Fruit fly (Drosophila melanogaster) whole organism, wandering third instar larva: ENCODE data around the gene CG2698.
A peak's percentile ranks its signal among the peaks of the same experiment; 100 is the strongest.
"Not testable (repeated sequence)": the region's sequence is repeated elsewhere in the genome, so short reads cannot be mapped to it uniquely, and the experiment has no call there.

Experiments
- CG9705 ChIP-seq: fragments of 200-800 bp; sonication (Bioruptor generic); optimal IDR thresholded peaks from 2 replicates; lab custom pipeline; 2018; ENCODE audit warnings: missing biosample characterization, mild to moderate bottlenecking, missing genetic modification characterization
- Dif ChIP-seq: fragments of 200-275, 200-300 bp; sonication (Bioruptor generic); optimal IDR thresholded peaks from 2 replicates; lab custom pipeline; 2018; ENCODE audit warnings: missing biosample characterization, missing genetic modification characterization; ENCODE audit not compliant: partially characterized antibody
- Hnf4 ChIP-seq: fragments of 200-800 bp; sonication (Bioruptor generic); optimal IDR thresholded peaks from 2 replicates; lab custom pipeline; 2016; ENCODE audit warnings: missing biosample characterization, mild to moderate bottlenecking, missing genetic modification characterization
- Hr78 ChIP-seq: fragments of >200 bp; optimal IDR thresholded peaks from 2 replicates; lab custom pipeline; 2017; ENCODE audit warnings: missing biosample characterization, missing genetic modification characterization
- Jra ChIP-seq: sonication (Bioruptor generic); optimal IDR thresholded peaks from 2 replicates; lab custom pipeline; 2016; ENCODE audit warnings: missing biosample characterization, missing genetic modification characterization
- Myc ChIP-seq: fragments of >200 bp; optimal IDR thresholded peaks from 2 replicates; lab custom pipeline; 2017
- N ChIP-seq: fragments of >200 bp; optimal IDR thresholded peaks from 2 replicates; lab custom pipeline; 2018; ENCODE audit warnings: missing biosample characterization, missing external identifiers, missing genetic modification characterization
- OdsH ChIP-seq: fragments of 200-800 bp; sonication (Bioruptor generic); optimal IDR thresholded peaks from 2 replicates; lab custom pipeline; 2016; ENCODE audit warnings: missing biosample characterization, mild to moderate bottlenecking, missing genetic modification characterization
- Sp1 ChIP-seq: fragments of 200-800 bp; sonication (Bioruptor generic); optimal IDR thresholded peaks from 3 replicates; lab custom pipeline; 2019; ENCODE audit warnings: missing biosample characterization, mild to moderate bottlenecking, missing genetic modification characterization, moderate library complexity
- Vsx2 ChIP-seq: fragments of 200-300, 225-300 bp; sonication (Bioruptor generic); optimal IDR thresholded peaks from 2 replicates; lab custom pipeline; 2018; ENCODE audit warnings: missing biosample characterization, missing genetic modification characterization; ENCODE audit not compliant: partially characterized antibody
- br ChIP-seq: fragments of 200-800 bp; sonication (Bioruptor generic); optimal IDR thresholded peaks from 2 replicates; lab custom pipeline; 2016; ENCODE audit warnings: missing biosample characterization, missing genetic modification characterization
- ey ChIP-seq: fragments of 200-800 bp; sonication (Bioruptor generic); optimal IDR thresholded peaks from 2 replicates; lab custom pipeline; 2016; ENCODE audit warnings: missing biosample characterization, missing genetic modification characterization
- foxo ChIP-seq, 2 experiments: fragments of 200-800 bp; sonication (Bioruptor generic); optimal IDR thresholded peaks; 2 replicates in 1 of 2; 3 replicates in 1 of 2; lab custom pipeline; 2016 to 2017; ENCODE audit warnings: missing biosample characterization in 2 of 2, missing genetic modification characterization in 2 of 2
- fru ChIP-seq: fragments of 200-800 bp; sonication (Bioruptor generic); optimal IDR thresholded peaks from 3 replicates; lab custom pipeline; 2016; ENCODE audit warnings: missing biosample characterization, mild to moderate bottlenecking, missing genetic modification characterization
- h ChIP-seq: fragments of 200-800 bp; sonication (Bioruptor generic); optimal IDR thresholded peaks from 3 replicates; lab custom pipeline; 2016; ENCODE audit warnings: missing biosample characterization, mild to moderate bottlenecking, missing genetic modification characterization
- jim ChIP-seq: fragments of 175-275, 200-325 bp; sonication (Bioruptor generic); optimal IDR thresholded peaks from 2 replicates; lab custom pipeline; 2016; ENCODE audit warnings: missing biosample characterization, mild to moderate bottlenecking, missing genetic modification characterization
- lola ChIP-seq: fragments of >200 bp; optimal IDR thresholded peaks from 2 replicates; lab custom pipeline; 2017; ENCODE audit warnings: missing biosample characterization, missing genetic modification characterization
- rgr ChIP-seq: fragments of 200-800 bp; sonication (Bioruptor generic); optimal IDR thresholded peaks from 3 replicates; lab custom pipeline; 2016; ENCODE audit warnings: missing biosample characterization, mild to moderate bottlenecking, missing genetic modification characterization
- woc ChIP-seq: sonication (Bioruptor generic); optimal IDR thresholded peaks from 2 replicates; lab custom pipeline; 2016; ENCODE audit warnings: missing biosample characterization, mild to moderate bottlenecking, missing genetic modification characterization

Gene CG2698

DNA sequence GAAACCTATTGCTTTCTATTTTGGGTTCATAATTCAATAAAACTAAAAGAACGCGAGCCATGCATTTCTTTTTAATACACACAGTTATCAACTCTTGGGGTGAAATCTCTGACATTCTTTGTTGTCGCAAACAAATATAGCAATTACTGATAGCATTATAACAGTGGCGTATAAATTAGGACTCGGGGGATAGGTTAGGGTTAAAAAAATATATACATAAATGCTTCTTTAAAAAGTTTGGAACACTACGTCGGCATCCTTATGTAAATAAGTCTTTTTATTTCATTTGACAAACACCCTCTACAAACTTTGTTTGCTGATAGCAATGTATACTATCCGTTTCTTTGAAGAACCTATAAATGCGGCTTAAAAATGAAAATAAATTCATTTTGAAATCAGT is 39.5 kb downstream of the CG2698 start, which contains the start of gene CG43060:
Gene CG43060 (plus strand): TSS at position 382 of the 400 bp plus-strand sequence.
- no peak for TF ChIP-seq jim (GFP tag; lab: Kevin White, UChicago)
- TF ChIP-seq Vsx2 (GFP tag; lab: Kevin White, UChicago) = no peak
- TF ChIP-seq h (GFP tag; lab: Kevin White, UChicago) = peak; percentile 11
- no peak for TF ChIP-seq Hnf4
- TF ChIP-seq ey (GFP tag; lab: Kevin White, UChicago) = peak; percentile 16
- no peak for TF ChIP-seq Hr78 (GFP tag; lab: Kevin White, UChicago)
- peak; percentile 16 for TF ChIP-seq fru (GFP tag; lab: Kevin White, UChicago)
- TF ChIP-seq CG9705 (GFP tag; lab: Kevin White, UChicago) = no peak
- no peak for TF ChIP-seq lola (GFP tag; lab: Kevin White, UChicago)
- TF ChIP-seq foxo (GFP tag; optimal IDR thresholded peaks at IDR 0.05; lab: Kevin White, UChicago) = peak in 1 of 2 experiments; percentile 27
- no peak for TF ChIP-seq Jra
- peak; percentile 38 for TF ChIP-seq rgr (GFP tag; lab: Kevin White, UChicago)
- TF ChIP-seq N (GFP tag; lab: Kevin White, UChicago) = no peak
- no peak for TF ChIP-seq Sp1
- TF ChIP-seq woc (GFP tag; lab: Kevin White, UChicago) = no peak
- TF ChIP-seq OdsH = peak; percentile 10

DNA sequence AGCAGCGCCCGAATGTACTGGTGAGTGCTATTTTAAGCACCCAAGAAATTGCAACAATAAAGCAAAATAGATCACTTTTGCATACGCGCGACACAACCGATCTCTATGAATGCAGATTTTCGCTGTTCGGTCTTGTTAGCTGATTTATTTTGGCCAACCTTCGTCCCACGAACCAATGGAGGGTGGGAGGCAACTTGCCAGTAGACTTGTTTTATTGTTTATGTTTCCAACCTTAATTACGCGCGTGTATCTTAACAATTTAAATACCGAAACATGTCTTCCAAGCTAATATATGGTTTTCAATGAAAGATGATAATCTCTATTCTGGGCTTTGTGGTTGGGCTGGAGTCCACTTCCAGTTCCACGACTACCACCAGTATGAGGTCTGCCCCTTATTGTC is 47.5 kb downstream of the CG2698 start, which contains the start of gene CG43618:
Gene CG43618 (plus strand): TSS at position 301 of the 400 bp plus-strand sequence.
- TF ChIP-seq foxo (GFP tag; optimal IDR thresholded peaks at IDR 0.05; lab: Kevin White, UChicago); br; Myc (lab: Kevin White, UChicago): not testable (repeated sequence)

DNA sequence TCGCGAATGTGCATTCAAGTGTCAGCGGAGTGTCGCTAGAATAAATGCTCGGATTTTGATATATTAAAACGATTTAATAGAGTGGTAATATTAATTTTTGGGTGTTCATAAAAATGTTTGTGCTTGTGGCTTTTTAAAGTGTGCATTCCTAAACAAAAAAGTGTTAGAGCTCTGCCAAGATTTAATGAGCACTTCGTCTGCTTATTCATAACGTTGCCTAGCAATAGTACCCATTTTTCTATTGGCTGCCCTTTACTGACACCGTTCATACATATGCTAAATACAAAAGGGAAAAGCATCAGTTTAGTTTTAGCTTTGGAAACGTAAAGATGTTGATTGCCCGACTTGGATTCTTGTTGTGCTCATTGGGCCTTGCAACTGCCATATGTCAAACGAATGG is 48.0 kb downstream of the CG2698 start, which contains the start of gene CG43061:
Gene CG43061 (plus strand): TSS at position 301 of the 400 bp plus-strand sequence.
- not testable (repeated sequence) for TF ChIP-seq h (GFP tag; lab: Kevin White, UChicago); Dif; Jra
